Worm (Caenorhabditis elegans): ENCODE data around the gene K08B12.1.

Gene K08B12.1

DNA sequence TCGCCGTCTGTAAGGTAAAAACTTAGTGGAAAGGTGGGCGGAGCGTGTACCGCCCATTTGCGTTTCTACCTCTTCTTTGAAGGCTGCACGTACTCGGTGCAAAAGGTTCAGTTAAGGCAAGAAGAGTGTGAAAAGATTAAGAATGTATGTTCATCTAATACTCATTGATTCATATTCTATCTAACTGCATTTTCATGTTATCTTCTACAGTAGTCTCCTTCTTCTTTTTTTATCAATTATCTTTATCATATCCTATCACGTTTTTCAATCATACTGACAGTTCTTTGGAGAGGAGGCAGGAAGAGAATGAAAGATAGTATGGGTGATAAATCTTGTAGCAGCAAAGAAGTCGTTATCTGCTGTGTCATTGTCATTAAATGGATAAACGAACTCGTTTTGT lies 11.8 kb upstream of the K08B12.1 start (continued):
- TF ChIP-seq tbp1 (GFP tag; optimal IDR thresholded peaks at IDR 0.05) = peak; percentile 7
- TF ChIP-seq attf-5 (GFP tag; optimal IDR thresholded peaks at IDR 0.05) = peak; percentile 18
- TF ChIP-seq T26A5.8 (tag; optimal IDR thresholded peaks at IDR 0.05) = no peak
- TF ChIP-seq atf-7 (tag; optimal IDR thresholded peaks at IDR 0.05) = peak; percentile 7

DNA sequence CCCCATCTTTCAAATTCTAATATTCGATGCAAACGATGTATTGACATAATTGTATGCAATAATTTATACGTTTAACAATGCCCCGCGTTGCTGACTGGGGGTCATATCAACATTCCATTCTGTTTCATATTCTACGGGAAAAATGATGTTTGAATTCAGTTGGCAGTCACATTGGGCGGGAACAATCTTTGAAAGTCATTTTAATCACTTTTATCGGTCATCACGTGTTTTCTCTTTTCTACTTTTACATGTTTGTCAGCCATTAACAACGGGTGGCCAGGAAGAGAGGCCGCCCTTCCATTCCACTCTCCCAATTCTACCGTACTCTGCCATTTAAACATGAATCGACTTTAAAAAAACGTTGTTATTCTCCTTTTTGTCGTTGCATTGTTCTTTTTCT lies 10.5 kb upstream of the K08B12.1 start:
- TF ChIP-seq ztf-28 (GFP tag; IDR thresholded peaks at IDR 0.05) (0 out of 2 replicates have a peak, but pooled peaks have one; percentile 32), him-1 (tag; optimal IDR thresholded peaks at IDR 0.05) (no peak)

DNA sequence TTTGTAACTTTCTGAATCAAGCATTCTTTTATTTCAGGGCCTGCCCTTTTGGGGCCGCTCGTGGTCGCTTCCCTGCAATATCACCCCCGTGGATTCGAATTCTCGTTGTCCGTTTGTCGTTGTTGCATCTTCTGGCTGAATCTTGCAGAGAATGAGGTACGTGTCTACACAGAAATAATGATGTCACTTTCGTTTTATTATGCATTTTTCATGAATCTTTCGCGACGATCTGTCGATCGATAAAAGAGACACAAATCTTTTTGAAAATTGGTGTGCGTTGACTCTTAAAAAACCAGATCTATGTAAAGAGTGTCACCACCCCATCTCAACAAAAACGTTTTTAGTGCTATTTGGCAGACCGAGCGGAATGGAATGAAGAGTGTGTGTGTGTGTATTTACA lies 10.0 kb upstream of the K08B12.1 start:
- TF ChIP-seq hrde-1 (tag; optimal IDR thresholded peaks at IDR 0.05; ENCODE audit: borderline replicate concordance) (no peak), bed-2 (GFP tag; IDR thresholded peaks at IDR 0.05) (no peak), F57C9.4 (tag; optimal IDR thresholded peaks at IDR 0.05) (no peak), ceh-27 (GFP tag; optimal IDR thresholded peaks at IDR 0.05) (no peak)

- TF ChIP-seq gei-17 (GFP tag; optimal IDR thresholded peaks at IDR 0.05) = no peak
- TF ChIP-seq hmg-1.2 (GFP tag; IDR thresholded peaks at IDR 0.05) = no peak
- TF ChIP-seq atf-7 (tag; optimal IDR thresholded peaks at IDR 0.05) = no peak
- TF ChIP-seq fkh-3 (tag; optimal IDR thresholded peaks at IDR 0.05) = no peak
- TF ChIP-seq cebp-1 (GFP tag; IDR thresholded peaks at IDR 0.05) = no peak
- TF ChIP-seq cebp-1 (tag; optimal IDR thresholded peaks at IDR 0.05) = no peak
- no peak for TF ChIP-seq ztf-25 (GFP tag; IDR thresholded peaks at IDR 0.05)
- no peak for TF ChIP-seq mxl-1 (tag; optimal IDR thresholded peaks at IDR 0.05)
- TF ChIP-seq nhr-90 (tag; optimal IDR thresholded peaks at IDR 0.05) = no peak
- no peak for TF ChIP-seq F37B4.10 (GFP tag; IDR thresholded peaks at IDR 0.05)
- TF ChIP-seq Y79H2A.3 (GFP tag; conservative IDR thresholded peaks at IDR 0.05) = no peak
- TF ChIP-seq nhr-80 (tag; optimal IDR thresholded peaks at IDR 0.05) = peak; percentile 88
- peak in 1 of 2 experiments; percentile 54 for TF ChIP-seq let-607 (tag; optimal IDR thresholded peaks at IDR 0.05)
- TF ChIP-seq sdz-38 (tag; optimal IDR thresholded peaks at IDR 0.05) = no peak
- no peak for TF ChIP-seq madf-6 (GFP tag; IDR thresholded peaks at IDR 0.05)
- TF ChIP-seq Y67H2A.10 (GFP tag; conservative IDR thresholded peaks at IDR 0.05) = no peak
- no peak for TF ChIP-seq hrde-1 (tag; optimal IDR thresholded peaks at IDR 0.05; ENCODE audit: borderline replicate concordance)
- TF ChIP-seq B0035.1 (tag; optimal IDR thresholded peaks at IDR 0.05) = no peak
- no peak for TF ChIP-seq Y53F4B.3 (GFP tag; IDR thresholded peaks at IDR 0.05)
- TF ChIP-seq K11D2.4 (GFP tag; IDR thresholded peaks at IDR 0.05) = no peak
- TF ChIP-seq nhr-120 (GFP tag; IDR thresholded peaks at IDR 0.05) = no peak
- TF ChIP-seq madf-10 (tag; optimal IDR thresholded peaks at IDR 0.05) = peak; percentile 24
- TF ChIP-seq hsf-1 (GFP tag; IDR thresholded peaks at IDR 0.05) = no peak; the same call in 1 of the 2 replicates
- TF ChIP-seq somi-1 (GFP tag; optimal IDR thresholded peaks at IDR 0.05) = no peak
- TF ChIP-seq nhr-27 (tag; optimal IDR thresholded peaks at IDR 0.05) = no peak
- TF ChIP-seq akir-1 (GFP tag; optimal IDR thresholded peaks at IDR 0.05) = no peak
- no peak for TF ChIP-seq ekl-4 (GFP tag; IDR thresholded peaks at IDR 0.05)
- no peak for TF ChIP-seq dpl-1 (GFP tag; optimal IDR thresholded peaks at IDR 0.05)
These were observed 8.1 kb upstream of the K08B12.1 start for ce11 chrV:6250959-6251598.
